Fruit fly (Drosophila melanogaster) whole organism, embryonic: Measurements from ENCODE around the gene Or22b.

Experiments used
- Awh ChIP-seq: fragments of 200-800 bp; sonication (Bioruptor generic); IDR thresholded peaks from 2 replicates; pipeline ENCODE4, ENCODE4 v1.3.6; 2022; ENCODE audit warnings: missing biosample characterization, missing genetic modification characterization
- Bgb ChIP-seq: fragments of 200-800 bp; sonication (Bioruptor generic); IDR thresholded peaks from 2 replicates; pipeline ENCODE4 v1.3.6; 2022; ENCODE audit warnings: missing biosample characterization, missing genetic modification characterization; ENCODE audit not compliant: partially characterized antibody
- BtbVII ChIP-seq: fragments of 200-800 bp; sonication (Bioruptor generic); optimal IDR thresholded peaks from 3 replicates; lab custom pipeline; 2017; ENCODE audit warnings: missing biosample characterization, mild to moderate bottlenecking, missing genetic modification characterization
- CG12219 ChIP-seq: fragments of 200-800 bp; sonication (Bioruptor generic); optimal IDR thresholded peaks from 3 replicates; lab custom pipeline; 2018; ENCODE audit warnings: missing biosample characterization, mild to moderate bottlenecking, missing genetic modification characterization
- CG12769 ChIP-seq: fragments of 200-800 bp; sonication (Bioruptor generic); optimal IDR thresholded peaks from 2 replicates; lab custom pipeline; 2019; ENCODE audit warnings: missing biosample characterization, mild to moderate bottlenecking, missing genetic modification characterization, moderate library complexity
- CG14441 ChIP-seq: fragments of 200-800 bp; sonication (Bioruptor generic); IDR thresholded peaks from 2 replicates; pipeline ENCODE4 v1.3.6; 2022; ENCODE audit warnings: missing biosample characterization, missing genetic modification characterization
- CG15514 ChIP-seq: fragments of 200-800 bp; sonication (Bioruptor generic); optimal IDR thresholded peaks from 3 replicates; lab custom pipeline; 2017; ENCODE audit warnings: missing biosample characterization, missing genetic modification characterization, mild to moderate bottlenecking, moderate library complexity, missing genetic modification reagents
- CG17328 ChIP-seq: fragments of 200-800 bp; sonication (Bioruptor generic); IDR thresholded peaks from 2 replicates; pipeline ENCODE4 v1.3.6; 2022; ENCODE audit warnings: missing biosample characterization, missing genetic modification characterization
- CG17912 ChIP-seq: fragments of 200-800 bp; sonication (Bioruptor generic); optimal IDR thresholded peaks from 2 replicates; lab custom pipeline; 2018; ENCODE audit warnings: missing biosample characterization, mild to moderate bottlenecking, missing genetic modification characterization
- CG1792 ChIP-seq: fragments of 200-800 bp; sonication (Bioruptor generic); optimal IDR thresholded peaks from 2 replicates; lab custom pipeline; 2016; ENCODE audit warnings: missing biosample characterization, missing genetic modification characterization
- CG18011 ChIP-seq: fragments of 200-800 bp; sonication (Bioruptor generic); optimal IDR thresholded peaks from 2 replicates; lab custom pipeline; 2017; ENCODE audit warnings: missing biosample characterization, missing genetic modification characterization, mild to moderate bottlenecking, moderate library complexity, missing genotype
- CG32772 ChIP-seq: fragments of 200-800 bp; sonication (Bioruptor generic); IDR thresholded peaks from 2 replicates; pipeline ENCODE4 v1.3.6; 2022; ENCODE audit warnings: missing biosample characterization, missing genetic modification characterization
- CG3847 ChIP-seq: fragments of 200-800 bp; sonication (Bioruptor generic); IDR thresholded peaks from 2 replicates; pipeline ENCODE4 v1.3.6; 2022; ENCODE audit warnings: missing biosample characterization, missing genetic modification characterization
- CG42726 ChIP-seq: fragments of 200-800 bp; sonication (Bioruptor generic); IDR thresholded peaks from 2 replicates; pipeline ENCODE4 v1.3.6; 2022; ENCODE audit warnings: missing biosample characterization, missing genetic modification characterization; ENCODE audit not compliant: partially characterized antibody
- CG5180 ChIP-seq: fragments of 200-800 bp; sonication (Bioruptor generic); optimal IDR thresholded peaks from 3 replicates; lab custom pipeline; 2017; ENCODE audit warnings: missing biosample characterization, missing genetic modification characterization, mild to moderate bottlenecking, moderate library complexity, missing genetic modification reagents
- CG6854 ChIP-seq: fragments of 200-800 bp; sonication (Bioruptor generic); optimal IDR thresholded peaks from 3 replicates; lab custom pipeline; 2017; ENCODE audit warnings: missing biosample characterization, mild to moderate bottlenecking, missing genetic modification characterization
- CG7372 ChIP-seq: fragments of 200-800 bp; sonication (Bioruptor generic); IDR thresholded peaks from 2 replicates; pipeline ENCODE4 v1.3.6; 2022; ENCODE audit warnings: missing biosample characterization, missing genetic modification characterization
- D ChIP-seq, 2 experiments: fragments of 200-800 bp in 1 of 2; fragments of >200 bp in 1 of 2; sonication (Bioruptor generic) in 1 of 2; optimal IDR thresholded peaks; 2 replicates in 1 of 2; 3 replicates in 1 of 2; lab custom pipeline; 2017; ENCODE audit warnings: mild to moderate bottlenecking in 1 of 2, missing biosample characterization in 1 of 2, missing genetic modification characterization in 1 of 2, missing genetic modification reagents in 1 of 2
- HHEX ChIP-seq: fragments of 200-800 bp; sonication (Bioruptor generic); optimal IDR thresholded peaks from 3 replicates; lab custom pipeline; 2017; ENCODE audit warnings: missing biosample characterization, mild to moderate bottlenecking, missing genetic modification characterization, missing genetic modification reagents
- Hr3 ChIP-seq: fragments of 200-800 bp; sonication (Bioruptor generic); optimal IDR thresholded peaks from 3 replicates; lab custom pipeline; 2016; ENCODE audit warnings: missing biosample characterization, missing genetic modification characterization
- MESR4 ChIP-seq: fragments of 200-800 bp; sonication (Bioruptor generic); optimal IDR thresholded peaks from 2 replicates; lab custom pipeline; 2018; ENCODE audit warnings: missing biosample characterization, mild to moderate bottlenecking, missing genetic modification characterization, moderate library complexity
- Pdp1 ChIP-seq, 2 experiments: fragments of 200-800 bp; sonication (Bioruptor generic); optimal IDR thresholded peaks; 3 replicates each; lab custom pipeline; 2016; ENCODE audit warnings: missing biosample characterization in 2 of 2, missing genetic modification characterization in 2 of 2, mild to moderate bottlenecking in 1 of 2, moderate library complexity in 1 of 2
- Ravus ChIP-seq: fragments of 200-800 bp; sonication (Bioruptor generic); IDR thresholded peaks from 2 replicates; pipeline ENCODE4 v1.3.6; 2022; ENCODE audit warnings: missing biosample characterization, missing genetic modification characterization
- Sry-β ChIP-seq: fragments of 200-800 bp; sonication (Bioruptor generic); optimal IDR thresholded peaks from 2 replicates; lab custom pipeline; 2018; ENCODE audit warnings: missing biosample characterization, mild to moderate bottlenecking, missing genetic modification characterization, moderate library complexity
- Trl ChIP-seq, 3 experiments: fragments of >200 bp in 2 of 3; fragments of 200-800 bp in 1 of 3; sonication (Bioruptor generic) in 1 of 3; optimal IDR thresholded peaks; 2 replicates in 1 of 3; 3 replicates in 2 of 3; lab custom pipeline; 2016 to 2017; ENCODE audit warnings: missing biosample characterization in 1 of 3, missing genetic modification characterization in 1 of 3
- Usf ChIP-seq: fragments of 200-800 bp; sonication (Bioruptor generic); optimal IDR thresholded peaks from 2 replicates; lab custom pipeline; 2017; ENCODE audit warnings: missing genotype, missing biosample characterization, missing genetic modification characterization
- ato ChIP-seq: fragments of 200-800 bp; sonication (Bioruptor generic); IDR thresholded peaks from 2 replicates; pipeline ENCODE4 v1.3.6; 2022; ENCODE audit warnings: missing biosample characterization, missing genetic modification characterization; ENCODE audit not compliant: partially characterized antibody
- bcd ChIP-seq: fragments of 200-800 bp; sonication (Bioruptor generic); optimal IDR thresholded peaks from 2 replicates; lab custom pipeline; 2017; ENCODE audit warnings: missing biosample characterization, mild to moderate bottlenecking, missing genetic modification characterization
- cato ChIP-seq: fragments of 200-800 bp; sonication (Bioruptor generic); optimal IDR thresholded peaks from 2 replicates; lab custom pipeline; 2016; ENCODE audit warnings: missing biosample characterization, missing genetic modification characterization, borderline replicate concordance
- croc ChIP-seq: fragments of 200-800 bp; sonication (Bioruptor generic); conservative IDR thresholded peaks from 3 replicates; pipeline ENCODE4 v1.3.6; 2022; ENCODE audit warnings: missing biosample characterization, missing genetic modification characterization
- dysf ChIP-seq: fragments of 200-800 bp; sonication (Bioruptor generic); IDR thresholded peaks from 3 replicates; pipeline ENCODE4 v1.3.6; 2022; ENCODE audit warnings: missing biosample characterization, missing genetic modification characterization
- esg ChIP-seq: fragments of 200-800 bp; sonication (Bioruptor generic); conservative IDR thresholded peaks from 2 replicates; pipeline ENCODE4 v1.3.6; 2022; ENCODE audit warnings: missing biosample characterization, missing genetic modification characterization
- fd3F ChIP-seq: fragments of 200-800 bp; sonication (Bioruptor generic); optimal IDR thresholded peaks from 2 replicates; lab custom pipeline; 2018; ENCODE audit warnings: missing biosample characterization, mild to moderate bottlenecking, missing genetic modification characterization, moderate library complexity
- fd96Cb ChIP-seq: fragments of 200-800 bp; sonication (Bioruptor generic); optimal IDR thresholded peaks from 2 replicates; lab custom pipeline; 2018; ENCODE audit warnings: missing biosample characterization, mild to moderate bottlenecking, missing genetic modification characterization, moderate library complexity
- grn ChIP-seq: fragments of 200-800 bp; sonication (Bioruptor generic); optimal IDR thresholded peaks from 3 replicates; lab custom pipeline; 2017; ENCODE audit warnings: missing biosample characterization, missing genetic modification characterization
- gsb-n ChIP-seq: fragments of 200-800 bp; sonication (Bioruptor generic); optimal IDR thresholded peaks from 3 replicates; lab custom pipeline; 2018; ENCODE audit warnings: missing biosample characterization, mild to moderate bottlenecking, missing genetic modification characterization
- gt ChIP-seq: fragments of 200-800 bp; sonication (Bioruptor generic); IDR thresholded peaks from 2 replicates; pipeline ENCODE4 v1.3.6; 2022; ENCODE audit warnings: missing biosample characterization, missing genetic modification characterization
- hb ChIP-seq: fragments of 200-800 bp; sonication (Bioruptor generic); IDR thresholded peaks from 3 replicates; pipeline ENCODE4 v1.3.6; 2022; ENCODE audit warnings: missing biosample characterization, missing genetic modification characterization; ENCODE audit not compliant: partially characterized antibody
- ind ChIP-seq: fragments of 200-800 bp; sonication (Bioruptor generic); optimal IDR thresholded peaks from 3 replicates; lab custom pipeline; 2016; ENCODE audit warnings: missing biosample characterization, missing genetic modification characterization
- kni ChIP-seq: fragments of 200-800 bp; sonication (Bioruptor generic); optimal IDR thresholded peaks from 3 replicates; lab custom pipeline; 2017; ENCODE audit warnings: mild to moderate bottlenecking, missing biosample characterization, missing genetic modification reagents, missing genetic modification characterization
- nom ChIP-seq: fragments of 200-800 bp; sonication (Bioruptor generic); optimal IDR thresholded peaks from 2 replicates; lab custom pipeline; 2017; ENCODE audit warnings: missing biosample characterization, missing genetic modification characterization, mild to moderate bottlenecking, moderate library complexity, missing genetic modification reagents
- pan ChIP-seq, 4 experiments: fragments of >200 bp in 3 of 4; fragments of 200-800 bp in 1 of 4; sonication (Bioruptor generic) in 1 of 4; optimal IDR thresholded peaks in 3 of 4; IDR thresholded peaks in 1 of 4; 2 replicates each; pipeline versions ENCODE4 v1.3.6 to Lab custom; 2017 to 2022; ENCODE audit warnings: missing biosample characterization in 2 of 4, missing genetic modification characterization in 2 of 4, mixed read lengths in 1 of 4
- pb ChIP-seq: fragments of 200-800 bp; sonication (Bioruptor generic); optimal IDR thresholded peaks from 3 replicates; lab custom pipeline; 2016; ENCODE audit warnings: missing biosample characterization, missing genetic modification characterization
- seq ChIP-seq: fragments of 200-800 bp; sonication (Bioruptor generic); IDR thresholded peaks from 2 replicates; pipeline ENCODE4 v1.3.6; 2022; ENCODE audit warnings: missing biosample characterization, missing genetic modification characterization
- sisA ChIP-seq: fragments of 200-800 bp; sonication (Bioruptor generic); IDR thresholded peaks from 2 replicates; pipeline ENCODE4 v1.3.6; 2022; ENCODE audit warnings: missing biosample characterization, missing genetic modification characterization
- sqz ChIP-seq: fragments of 200-800 bp; sonication (Bioruptor generic); optimal IDR thresholded peaks from 3 replicates; lab custom pipeline; 2018; ENCODE audit warnings: missing biosample characterization, mild to moderate bottlenecking, missing genetic modification characterization
- tll ChIP-seq, 2 experiments: fragments of 200-800 bp in 1 of 2; fragments of >200 bp in 1 of 2; sonication (Bioruptor generic) in 1 of 2; optimal IDR thresholded peaks; 2 replicates each; lab custom pipeline; 2017 to 2019; ENCODE audit warnings: missing biosample characterization in 2 of 2, missing genetic modification characterization in 2 of 2, mild to moderate bottlenecking in 1 of 2, moderate library complexity in 1 of 2

Gene Or22b

dm6 chr2L:1473427-1473826 is 49.1 kb upstream of the Or22b start (continued):
- TF ChIP-seq nom (GFP tag; lab: Kevin White, UChicago) (no peak), gsb-n (tag; lab: Kevin White, UChicago) (no peak), Usf (GFP tag; lab: Kevin White, UChicago) (no peak), CG5180 (peak; percentile 4), grn (no peak), CG12769 (tag; lab: Kevin White, UChicago) (peak; percentile 37), seq (0 out of 2 replicates have a peak, but pooled peaks have one; percentile 40), dysf (GFP tag; lab: Robert Waterston, UW) (peak; percentile 64), CG17328 (GFP tag; lab: Robert Waterston, UW) (peak; percentile 52; the same call in 1 of the 2 replicates), HHEX (peak; percentile 24), ind (GFP tag; lab: Kevin White, UChicago) (peak; percentile 27), CG1792 (GFP tag; lab: Kevin White, UChicago) (no peak), sisA (GFP tag; lab: Robert Waterston, UW) (peak; percentile 47), CG7372 (GFP tag; lab: Robert Waterston, UW) (0 out of 2 replicates have a peak, but pooled peaks have one; percentile 11), Trl (optimal IDR thresholded peaks at IDR 0.05; lab: Kevin White, UChicago) (no peak), Trl (GFP tag; optimal IDR thresholded peaks at IDR 0.05; lab: Kevin White, UChicago) (peak; percentile 2), Bgb (no peak), gt (peak; percentile 45; the same call in 1 of the 2 replicates), cato (GFP tag; lab: Kevin White, UChicago) (no peak), MESR4 (GFP tag; lab: Kevin White, UChicago) (no peak), pan (optimal IDR thresholded peaks at IDR 0.05; lab: Kevin White, UChicago) (peak in 1 of 2 experiments; percentile 30), pan (GFP tag; optimal IDR thresholded peaks at IDR 0.05 in 1 of 2, IDR thresholded peaks at IDR 0.05 in 1 of 2) (peak in 1 of 2 experiments; percentile 57), bcd (GFP tag; lab: Kevin White, UChicago) (peak; percentile 25), sqz (GFP tag; lab: Kevin White, UChicago) (no peak), CG15514 (GFP tag; lab: Kevin White, UChicago) (no peak), CG14441 (GFP tag; lab: Robert Waterston, UW) (0 out of 2 replicates have a peak, but pooled peaks have one; percentile 36), kni (GFP tag; lab: Kevin White, UChicago) (no peak), fd3F (GFP tag; lab: Kevin White, UChicago) (no peak), hb (no peak), D (optimal IDR thresholded peaks at IDR 0.05; lab: Kevin White, UChicago) (no peak), D (GFP tag; optimal IDR thresholded peaks at IDR 0.05; lab: Kevin White, UChicago) (peak; percentile 57), esg (GFP tag; lab: Robert Waterston, UW) (peak; percentile 37; the same call in 1 of the 2 replicates), CG17912 (no peak), tll (GFP tag; optimal IDR thresholded peaks at IDR 0.05; lab: Kevin White, UChicago) (no peak), CG12219 (peak; percentile 21), ato (GFP tag; lab: Robert Waterston, UW) (no peak), Awh (peak; percentile 27; the same call in 1 of the 2 replicates), Sry-β (GFP tag; lab: Kevin White, UChicago) (no peak), fd96Cb (tag; lab: Kevin White, UChicago) (peak; percentile 35), BtbVII (GFP tag; lab: Kevin White, UChicago) (no peak), CG6854 (GFP tag; lab: Kevin White, UChicago) (no peak), CG3847 (GFP tag; lab: Robert Waterston, UW) (0 out of 2 replicates have a peak, but pooled peaks have one; percentile 12), CG42726 (GFP tag; lab: Robert Waterston, UW) (no peak), CG18011 (GFP tag; lab: Kevin White, UChicago) (no peak), croc (GFP tag; lab: Robert Waterston, UW) (peak; percentile 61), Pdp1 (GFP tag; optimal IDR thresholded peaks at IDR 0.05; lab: Kevin White, UChicago) (peak; percentile 11 to 36), Hr3 (peak; percentile 5), CG32772 (GFP tag; lab: Robert Waterston, UW) (peak; percentile 68), pb (GFP tag; lab: Kevin White, UChicago) (no peak), Ravus (GFP tag; lab: Robert Waterston, UW) (no peak)
